Fruit fly (Drosophila melanogaster) ovary, adult (tissue): ENCODE data around the gene mdu.

Experiments
- CG17801 ChIP-seq: fragments of 200-800 bp; optimal IDR thresholded peaks from 2 replicates; lab custom pipeline; 2019; ENCODE audit warnings: missing biosample characterization, mild to moderate bottlenecking, missing genetic modification characterization, moderate library complexity; ENCODE audit not compliant: partially characterized antibody

mdu gene

DNA sequence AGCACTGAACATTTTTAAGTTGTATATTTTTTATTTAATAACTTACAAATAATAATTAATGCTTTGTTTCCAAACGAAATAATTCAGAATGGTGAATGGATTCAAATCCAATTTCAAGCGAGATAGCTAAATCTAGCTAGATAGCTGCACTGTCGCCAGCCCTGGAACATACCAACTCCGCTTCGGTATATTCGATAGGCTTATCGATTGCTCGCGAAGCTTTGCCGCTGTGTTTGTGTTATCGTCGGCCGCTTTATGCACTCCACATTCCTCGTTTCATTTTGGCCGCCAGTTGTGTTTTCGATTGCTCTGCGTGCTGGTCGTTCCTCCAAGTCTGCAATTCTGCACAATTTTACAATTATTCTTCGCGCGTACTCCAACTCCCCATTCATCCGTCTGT is at the start of gene mdu:
Gene mdu, plus strand, starts transcription at position 259 of the 400 bp plus-strand sequence.
- no peak for TF ChIP-seq CG17801 (GFP tag; lab: Kevin White, UChicago)

DNA sequence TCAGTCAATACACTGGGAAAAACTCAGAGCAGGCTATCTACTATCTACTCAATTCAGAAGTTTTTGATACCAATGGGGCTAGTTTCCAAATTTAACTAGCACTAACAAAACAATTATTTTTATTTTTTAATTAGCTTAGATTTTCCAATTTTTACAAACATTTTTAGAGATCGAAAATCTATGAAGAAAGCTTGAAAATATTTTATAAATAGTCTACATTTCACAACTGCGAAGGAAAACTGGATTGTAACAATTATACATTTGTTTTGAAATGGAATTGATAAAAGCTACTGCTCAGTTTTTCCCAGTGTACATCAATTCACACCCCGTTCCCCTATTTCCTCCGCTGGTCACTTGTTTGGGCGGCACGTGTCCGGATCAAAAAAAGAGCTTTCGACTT is 49.1 kb upstream of the mdu start:
- no peak for TF ChIP-seq CG17801 (GFP tag; lab: Kevin White, UChicago)

DNA sequence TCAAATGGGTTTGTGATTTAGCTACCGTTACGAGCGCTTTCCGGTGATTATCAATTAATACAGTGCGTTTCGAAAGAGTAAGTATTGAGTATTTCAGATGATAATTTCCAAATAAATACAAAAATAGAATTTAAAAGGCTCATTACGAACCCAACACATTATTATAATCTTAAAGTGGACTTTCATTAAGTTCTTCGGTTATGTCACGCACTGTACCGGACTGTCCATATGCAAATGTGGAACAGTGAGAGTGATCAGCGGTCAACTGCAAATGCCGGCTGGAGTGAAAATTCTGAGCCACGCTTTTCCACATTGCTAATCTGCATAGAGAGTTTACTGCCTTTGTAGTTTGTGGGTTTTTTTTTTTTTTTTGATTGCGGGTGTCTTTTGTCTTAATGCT is 43.3 kb upstream of the mdu start:
- TF ChIP-seq CG17801 (GFP tag; lab: Kevin White, UChicago), result no peak

DNA sequence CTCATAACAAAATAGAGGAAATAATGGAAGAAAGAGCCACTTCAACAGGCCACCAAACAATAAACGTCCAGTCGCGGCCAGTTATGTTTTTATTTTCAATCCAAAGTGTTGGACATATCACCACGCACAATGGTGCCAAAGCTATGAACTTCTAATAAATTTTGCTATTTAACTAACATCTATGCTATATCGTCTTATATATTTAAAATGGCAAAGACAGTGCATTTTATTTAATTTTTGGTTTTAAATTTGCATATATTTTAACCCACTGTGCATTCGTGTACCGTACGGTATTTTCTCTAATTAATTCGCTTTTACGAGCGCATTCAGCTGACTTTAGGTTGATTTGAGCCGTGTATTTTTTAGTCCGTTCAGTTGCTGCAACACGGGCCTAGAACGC is 42.6 kb upstream of the mdu start, which contains the start of gene CG15927:
Gene CG15927, plus strand, starts transcription at position 372 of the 400 bp plus-strand sequence.
- TF ChIP-seq CG17801 (GFP tag; lab: Kevin White, UChicago), result no peak

DNA sequence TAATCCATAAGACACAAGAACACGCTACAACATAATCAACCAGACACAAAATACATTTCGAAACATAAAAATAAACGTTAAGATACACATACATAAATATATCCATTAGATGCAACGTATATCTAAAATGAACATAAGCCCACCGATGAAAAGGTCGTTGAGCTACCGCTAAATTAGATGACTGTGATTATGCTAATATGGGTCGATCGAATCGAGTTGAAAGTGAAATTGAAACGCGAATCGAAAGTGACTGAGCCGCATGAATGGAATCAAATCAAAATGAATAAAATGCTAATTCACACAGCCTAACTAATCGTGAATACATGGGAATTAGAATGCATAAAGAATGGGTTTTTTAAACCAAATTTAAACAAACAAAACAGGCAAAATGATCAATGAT is 41.1 kb upstream of the mdu start:
- no peak for TF ChIP-seq CG17801 (GFP tag; lab: Kevin White, UChicago)

DNA sequence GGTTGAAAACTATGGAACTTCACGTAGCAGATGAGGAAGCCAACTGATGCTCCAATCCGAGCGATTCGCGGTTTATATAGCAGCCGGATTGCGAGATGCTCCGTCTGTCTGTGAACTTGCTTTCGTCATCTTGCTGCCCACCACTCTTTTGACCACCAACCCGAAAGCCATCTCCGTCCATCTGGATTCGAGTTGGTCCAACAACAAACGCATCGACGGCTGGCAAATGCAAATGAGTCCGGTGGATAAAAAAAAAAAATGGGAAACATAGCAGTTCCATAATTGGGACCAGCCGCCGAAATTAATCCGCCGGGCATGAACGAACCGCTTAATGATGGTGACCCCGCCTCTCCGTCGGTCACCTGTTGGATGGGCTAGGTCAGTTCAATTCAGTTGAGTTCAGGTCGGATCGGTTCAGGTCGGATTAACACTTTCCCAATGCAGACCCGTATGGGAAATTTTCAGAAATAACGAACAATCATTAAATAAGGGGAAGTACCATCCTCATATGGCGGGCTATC is 39.2 kb upstream of the mdu start, which contains the start of gene CG15731:
Gene CG15731, minus strand, starts transcription at position 51 of the 521 bp plus-strand sequence.
- TF ChIP-seq CG17801 (GFP tag; lab: Kevin White, UChicago), result no peak

DNA sequence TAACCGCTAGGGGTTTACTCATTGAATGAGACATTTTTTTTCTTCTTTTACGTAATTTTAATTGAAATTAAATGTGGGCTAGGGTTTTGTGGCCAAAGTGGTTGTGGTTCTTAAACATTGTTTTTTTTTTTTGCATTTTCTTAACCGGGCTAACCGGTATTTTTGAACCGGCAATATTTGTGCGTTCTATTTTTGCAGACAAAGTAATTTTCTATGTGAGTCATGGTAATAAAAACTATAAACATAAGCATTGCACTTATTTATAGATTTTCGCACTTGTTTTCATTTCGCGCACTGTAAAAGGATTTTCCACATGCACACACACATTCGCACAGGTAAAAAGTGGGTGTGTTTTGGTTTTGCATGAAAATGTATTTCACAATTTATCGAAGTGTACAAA is 34.8 kb upstream of the mdu start:
- TF ChIP-seq CG17801 (GFP tag; lab: Kevin White, UChicago), result no peak

DNA sequence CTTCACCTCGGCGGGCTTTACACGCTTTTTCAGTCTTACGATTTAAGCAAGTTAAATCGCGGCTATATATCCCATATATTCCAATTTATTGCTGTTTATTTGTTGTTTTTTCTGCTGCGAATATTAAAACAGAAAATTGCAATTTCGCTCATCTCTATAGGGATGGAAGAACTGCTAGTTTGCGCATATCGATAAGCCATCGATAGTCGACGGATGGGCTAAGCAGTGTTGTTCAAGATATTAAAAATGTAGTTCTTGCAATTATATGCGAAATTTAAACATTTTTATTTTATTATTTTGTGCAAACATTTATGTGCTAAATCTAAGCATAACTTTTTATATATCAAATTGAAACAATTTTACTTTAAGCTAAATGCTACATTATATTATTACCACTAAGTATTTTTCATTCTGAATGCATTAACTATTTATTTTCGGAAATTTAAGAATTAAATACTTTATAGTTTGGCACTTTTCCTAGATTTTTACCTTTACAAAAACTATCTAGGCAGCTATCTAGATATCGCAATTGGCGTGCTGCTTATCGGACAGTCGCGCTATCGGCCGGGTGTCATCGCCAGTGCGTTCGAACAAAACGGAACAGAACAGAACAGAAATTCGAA is 33.9 kb upstream of the mdu start, which contains the start of the genes Rab40 and CG42258:
Gene Rab40, minus strand, starts transcription at position 177 of the 623 bp plus-strand sequence.
Gene CG42258, plus strand, starts transcription at position 593 of the 623 bp plus-strand sequence.
- TF ChIP-seq CG17801 (GFP tag; lab: Kevin White, UChicago), result peak; percentile 7

DNA sequence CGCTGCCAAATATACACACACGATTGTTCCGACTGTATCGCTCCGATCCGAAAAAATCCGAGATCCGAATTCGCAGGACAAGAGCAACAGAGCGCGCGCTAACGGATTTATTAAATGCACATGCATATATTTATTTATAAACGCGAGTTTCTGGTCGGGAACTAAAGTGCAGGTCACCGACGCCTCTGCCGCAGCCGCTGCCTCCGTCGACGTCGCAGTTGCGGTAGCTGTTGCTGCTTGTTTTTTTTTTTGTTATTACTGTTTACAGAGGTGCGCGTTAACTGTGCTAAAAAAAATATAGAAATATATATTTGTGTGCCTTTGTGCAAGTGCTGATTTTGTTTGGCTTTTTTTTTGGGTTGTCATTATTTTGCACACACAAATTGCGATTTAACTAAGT is 33.4 kb upstream of the mdu start:
- no peak for TF ChIP-seq CG17801 (GFP tag; lab: Kevin White, UChicago)

DNA sequence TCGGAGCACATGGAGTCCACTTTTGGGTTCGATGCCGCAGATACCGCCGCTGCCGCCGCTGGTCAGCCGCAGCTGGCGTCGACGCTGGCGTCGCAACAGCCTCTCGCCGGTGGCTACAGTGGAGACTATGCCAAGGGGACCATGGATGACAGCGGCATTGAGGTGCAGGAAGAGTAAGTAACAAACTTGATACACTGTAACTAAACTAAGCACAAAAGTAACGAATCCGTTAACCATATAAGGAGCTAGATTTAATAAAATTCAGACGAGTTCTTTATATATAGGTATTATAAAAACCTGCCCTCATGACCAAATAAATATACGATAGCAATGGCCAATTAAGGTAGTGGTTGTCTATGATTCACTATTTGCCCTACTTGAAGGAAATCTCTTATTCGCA is 31.7 kb upstream of the mdu start:
- no peak for TF ChIP-seq CG17801 (GFP tag; lab: Kevin White, UChicago)

DNA sequence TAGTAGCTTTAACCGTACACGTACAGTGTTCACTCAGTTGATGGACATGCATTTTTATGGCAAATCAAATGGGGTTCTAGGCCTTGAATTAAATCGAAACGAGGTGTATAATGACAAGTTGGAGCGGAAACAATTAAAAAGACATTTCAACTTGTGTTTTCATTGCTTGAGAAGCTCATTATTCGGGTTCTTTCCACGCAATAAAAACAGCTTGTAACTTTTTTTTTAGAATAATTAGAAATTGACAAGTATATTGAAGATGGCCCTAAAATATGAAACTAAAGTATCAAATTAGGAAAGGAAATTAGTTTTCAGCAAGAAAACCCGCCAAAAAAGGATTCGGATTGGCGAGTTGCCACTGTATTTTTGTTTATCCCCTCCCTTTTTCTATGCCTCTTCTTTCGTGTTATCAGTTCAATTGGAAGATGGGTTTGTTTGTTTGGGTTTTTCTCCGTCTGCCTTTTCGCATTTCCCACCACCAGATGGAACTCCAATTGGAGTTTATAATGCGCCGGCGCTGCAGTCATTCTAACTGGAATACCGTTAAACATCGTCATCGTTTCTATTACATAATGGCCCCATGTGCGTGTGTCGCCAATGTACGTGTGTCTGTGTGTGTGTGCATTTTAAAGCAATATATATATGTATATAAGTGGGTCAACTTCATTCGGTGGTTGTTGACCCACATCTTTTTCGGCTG is 30.3 kb upstream of the mdu start:
- no peak for TF ChIP-seq CG17801 (GFP tag; lab: Kevin White, UChicago)

DNA sequence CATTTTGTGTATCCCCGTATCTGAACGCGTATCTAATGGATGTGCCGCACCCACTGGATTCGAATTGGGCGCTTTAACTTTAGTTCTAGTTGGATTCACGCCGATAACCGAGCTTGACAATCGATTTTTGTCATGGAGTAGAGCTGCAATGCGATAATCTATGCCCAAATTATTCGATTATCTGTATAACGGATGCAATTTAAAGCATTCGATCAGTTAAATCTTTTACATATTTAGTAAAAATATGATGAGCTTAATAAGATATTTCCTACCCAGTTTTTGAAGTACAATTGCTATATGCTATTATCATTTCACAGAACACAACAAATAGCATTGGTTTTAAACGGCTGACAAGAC is 29.8 kb upstream of the mdu start:
- TF ChIP-seq CG17801 (GFP tag; lab: Kevin White, UChicago), result no peak

DNA sequence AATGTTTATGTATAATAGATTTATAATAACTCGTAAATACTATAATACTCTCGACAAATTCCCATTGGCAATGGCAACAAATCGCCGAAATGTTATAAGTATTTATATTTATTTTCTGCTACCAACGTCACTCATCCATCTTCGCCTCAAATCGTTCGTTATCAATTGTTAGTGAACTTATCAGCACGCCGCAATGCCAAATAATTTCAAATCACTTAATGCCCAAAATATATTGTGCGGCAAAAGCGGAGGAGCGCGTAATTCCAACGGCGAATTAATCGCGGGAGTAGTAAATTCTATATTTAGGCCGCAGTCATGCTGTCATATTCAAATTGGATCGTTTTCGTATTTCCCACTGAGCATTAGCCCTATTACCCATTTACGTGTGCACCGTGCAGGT is 27.8 kb upstream of the mdu start:
- TF ChIP-seq CG17801 (GFP tag; lab: Kevin White, UChicago), result no peak

DNA sequence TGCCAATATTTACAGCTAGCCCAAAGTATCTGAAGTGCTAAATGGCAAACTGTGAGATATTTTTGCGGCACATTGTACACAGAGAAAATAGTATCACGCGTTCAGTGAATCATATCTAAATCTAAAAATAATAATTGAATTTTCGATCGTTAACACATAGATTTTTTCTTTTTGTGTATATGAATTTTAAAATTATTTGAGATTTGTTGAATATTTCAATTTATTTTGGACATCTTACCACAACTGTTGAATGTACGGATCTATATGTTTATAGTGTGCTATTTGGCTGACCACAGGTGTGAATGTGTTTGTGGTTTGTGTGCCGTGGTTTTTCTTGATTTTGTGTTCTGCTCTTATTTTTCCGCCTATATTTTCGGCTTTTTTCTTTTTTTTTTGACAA is 27.2 kb upstream of the mdu start:
- peak; percentile 5 for TF ChIP-seq CG17801 (GFP tag; lab: Kevin White, UChicago)

DNA sequence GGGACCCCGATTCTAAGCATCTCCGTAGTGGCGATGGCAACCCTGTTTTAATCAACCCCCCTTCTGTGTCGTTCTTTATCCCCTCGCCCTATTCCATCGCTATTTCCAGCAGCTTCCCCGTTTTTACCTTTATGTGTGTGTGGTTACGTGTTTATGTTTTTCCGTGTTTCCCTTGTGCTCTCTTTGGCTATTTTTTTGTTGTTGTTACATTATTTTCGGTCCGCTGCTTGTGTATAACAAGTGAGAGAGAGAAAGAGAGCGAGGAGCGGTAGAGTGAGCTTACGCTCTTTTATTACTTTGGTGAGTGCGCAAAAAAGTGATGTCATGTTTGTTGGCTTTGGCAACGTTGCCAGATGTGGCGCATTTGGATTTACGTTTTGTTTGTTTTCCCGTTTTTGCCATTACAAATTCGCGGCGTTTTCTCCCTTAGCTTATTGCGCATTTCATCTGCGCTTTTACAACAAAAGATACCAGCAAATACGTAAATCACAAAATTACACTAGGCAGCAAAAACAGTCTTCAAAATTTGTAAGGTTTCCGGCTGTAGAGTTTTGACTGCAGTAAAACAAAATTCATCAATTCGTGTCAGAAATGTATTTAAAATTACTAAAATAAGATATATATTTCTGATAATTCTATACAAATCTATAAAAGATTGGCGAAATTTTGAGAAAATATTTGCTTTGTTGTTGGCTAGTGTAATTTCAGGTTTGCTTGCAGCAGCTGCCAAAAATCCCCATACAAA is 26.6 kb upstream of the mdu start:
- TF ChIP-seq CG17801 (GFP tag; lab: Kevin White, UChicago), result peak; percentile 34
